Worm (Caenorhabditis elegans) whole organism, early embryonic: ENCODE results near the gene F57A10.2.

Experiments
- aly-1 ChIP-seq: sonication (generic microtip); optimal IDR thresholded peaks from 2 replicates; lab custom pipeline; 2016; ENCODE audit warnings: missing genetic modification characterization, missing compliant biosample characterization
- hmbx-1 ChIP-seq: sonication (generic microtip); optimal IDR thresholded peaks from 2 replicates; lab custom pipeline; 2016; ENCODE audit warnings: mild to moderate bottlenecking, missing genetic modification characterization, missing compliant biosample characterization
- sea-1 ChIP-seq: fragments of 200-800 bp; sonication (Bioruptor generic); conservative IDR thresholded peaks from 2 replicates; pipeline ENCODE4 v1.3.6; 2022; ENCODE audit warnings: missing genetic modification characterization, missing compliant biosample characterization
- tbx-11 ChIP-seq: fragments of 200-800 bp; sonication (Bioruptor generic); IDR thresholded peaks from 2 replicates; pipeline ENCODE4 v1.3.6; 2022; ENCODE audit warnings: missing genetic modification characterization, missing compliant biosample characterization
- tbx-37 ChIP-seq: fragments of 200-800 bp; sonication (Bioruptor generic); conservative IDR thresholded peaks from 2 replicates; pipeline ENCODE4 v1.3.6; 2022; ENCODE audit warnings: missing genetic modification reagents, missing genetic modification characterization, missing compliant biosample characterization

- no peak for TF ChIP-seq aly-1 (tag; lab: Kevin White, UChicago)
- TF ChIP-seq tbx-11 (GFP tag; lab: Robert Waterston, UW), result no peak
- TF ChIP-seq hmbx-1 (tag; lab: Kevin White, UChicago), result no peak
- TF ChIP-seq sea-1, result no peak
- TF ChIP-seq tbx-37, result no peak
Measured at ce11 chrV:15719570-15719969, 46.8 kb upstream of the F57A10.2 start, which contains the start of gene Y6E2A.7.
